Worm (Caenorhabditis elegans) whole organism, young adult: ENCODE measurements around the gene sod-3.

Experiments
- ama-1 ChIP-seq, 3 experiments: fragments of 150-350 bp in 1 of 3; sonication (generic microtip) in 2 of 3; optimal IDR thresholded peaks; 2 replicates each; lab custom pipeline; 2014 to 2018; ENCODE audit warnings: missing biosample characterization in 2 of 3, missing genetic modification characterization in 2 of 3, missing genetic modification reagents in 2 of 3
- lsl-1 ChIP-seq: fragments of 200-800 bp; sonication (Bioruptor generic); optimal IDR thresholded peaks from 2 replicates; lab custom pipeline; 2018; ENCODE audit warnings: mild to moderate bottlenecking, missing genetic modification characterization, moderate library complexity, missing compliant biosample characterization
- nfya-1 ChIP-seq: sonication (generic microtip); optimal IDR thresholded peaks from 2 replicates; lab custom pipeline; 2017; ENCODE audit warnings: antibody characterized with exemption, missing compliant biosample characterization, missing genetic modification characterization, borderline replicate concordance; ENCODE audit not compliant: insufficient read depth

- TF ChIP-seq lsl-1 (GFP tag; lab: Kevin White, UChicago) (no peak), nfya-1 (tag; lab: Kevin White, UChicago) (no peak), ama-1 (optimal IDR thresholded peaks at IDR 0.05; lab: Kevin White, UChicago) (no peak), ama-1 (GFP tag; optimal IDR thresholded peaks at IDR 0.05; lab: Kevin White, UChicago) (no peak)
These were observed 4.1 kb downstream of the sod-3 start, which contains the start of gene lido-1 for ce11 chrX:17096508-17097234.
